Worm (Caenorhabditis elegans): ENCODE data around the gene C16C8.7.

DNA sequence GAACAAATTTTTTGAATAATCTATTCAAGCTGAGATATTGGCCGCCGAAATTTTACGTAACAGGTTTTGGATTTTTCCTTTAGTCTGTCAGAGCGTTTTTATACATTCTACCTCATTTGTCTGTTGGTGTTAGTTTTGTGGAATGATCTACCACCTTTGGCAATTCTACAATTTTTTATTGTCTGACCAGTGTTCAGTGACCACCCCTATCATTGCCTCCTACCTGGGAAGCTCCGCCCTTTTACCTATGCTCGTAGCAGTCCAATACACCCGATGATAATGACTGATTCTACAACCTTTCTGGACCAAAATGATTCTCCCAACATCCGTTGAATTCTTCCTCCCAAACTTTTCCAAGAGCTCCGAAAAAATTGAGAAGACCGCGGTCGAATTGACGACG, 13.8 kb upstream of the C16C8.7 start, which contains the start of gene sdz-32:
- TF ChIP-seq mdl-1 (tag; optimal IDR thresholded peaks at IDR 0.05), result no peak
- no peak for TF ChIP-seq ceh-82 (tag; optimal IDR thresholded peaks at IDR 0.05)
- no peak for TF ChIP-seq skn-1 (tag; optimal IDR thresholded peaks at IDR 0.05)
- TF ChIP-seq unc-55 (GFP tag; optimal IDR thresholded peaks at IDR 0.05), result no peak

Data from whole organism, L2 larva.